Fruit fly (Drosophila melanogaster): ENCODE results near the gene CG12605.

CG12605 gene

dm6 chr3L:3965102-3965501 is 531 bp upstream of the CG12605 start:
- TF ChIP-seq CG17801 (GFP tag; optimal IDR thresholded peaks at IDR 0.05; ENCODE audit: partially characterized antibody) = no peak

DNA sequence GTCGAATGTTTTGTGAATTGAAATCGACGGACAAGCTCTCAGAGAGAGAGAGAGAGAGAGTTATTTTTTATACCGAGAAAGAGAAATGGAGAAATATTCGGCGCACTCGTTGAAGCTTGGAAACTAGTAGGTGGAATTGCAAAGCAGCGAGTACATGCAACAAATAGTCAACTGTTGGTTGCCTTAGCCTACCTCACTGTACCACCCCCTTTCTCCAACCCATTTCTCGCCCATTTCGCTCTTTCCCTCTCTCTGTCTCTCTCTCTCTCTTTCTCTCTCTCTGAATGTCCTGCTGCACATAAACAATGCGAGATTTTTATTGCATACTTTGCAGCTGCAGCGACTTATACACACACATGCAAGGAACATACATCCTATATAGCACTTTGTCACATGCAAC is 592 bp downstream of the CG12605 start:
- TF ChIP-seq CG17801 (GFP tag; optimal IDR thresholded peaks at IDR 0.05; ENCODE audit: partially characterized antibody) = no peak

DNA sequence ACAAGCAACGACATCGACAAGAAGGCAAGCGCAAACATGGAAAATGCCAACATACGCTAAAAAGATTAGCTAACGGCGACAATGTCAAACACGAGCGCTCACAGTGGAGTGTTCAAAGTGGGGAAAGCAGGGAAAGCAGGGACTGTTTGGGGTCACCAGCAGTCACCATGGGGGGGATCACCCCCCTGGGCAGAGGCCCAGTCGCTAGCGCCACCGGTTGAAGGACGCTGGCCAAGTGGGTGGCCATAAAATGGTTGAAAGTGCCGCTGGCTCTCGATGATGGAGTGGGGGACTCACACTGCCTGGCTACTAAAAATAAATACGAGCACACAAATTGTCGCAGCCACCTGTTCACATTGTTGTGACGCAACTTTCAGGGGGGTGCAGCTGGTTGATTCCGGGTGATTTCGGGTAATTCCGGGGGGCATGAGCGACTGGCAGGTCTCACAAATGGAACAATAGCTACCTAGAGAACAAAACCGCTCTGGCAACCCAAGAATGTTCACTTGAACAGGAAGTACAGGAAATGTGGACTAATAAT is 3.6 kb downstream of the CG12605 start:
- no peak for TF ChIP-seq CG17801 (GFP tag; optimal IDR thresholded peaks at IDR 0.05; ENCODE audit: partially characterized antibody)

DNA sequence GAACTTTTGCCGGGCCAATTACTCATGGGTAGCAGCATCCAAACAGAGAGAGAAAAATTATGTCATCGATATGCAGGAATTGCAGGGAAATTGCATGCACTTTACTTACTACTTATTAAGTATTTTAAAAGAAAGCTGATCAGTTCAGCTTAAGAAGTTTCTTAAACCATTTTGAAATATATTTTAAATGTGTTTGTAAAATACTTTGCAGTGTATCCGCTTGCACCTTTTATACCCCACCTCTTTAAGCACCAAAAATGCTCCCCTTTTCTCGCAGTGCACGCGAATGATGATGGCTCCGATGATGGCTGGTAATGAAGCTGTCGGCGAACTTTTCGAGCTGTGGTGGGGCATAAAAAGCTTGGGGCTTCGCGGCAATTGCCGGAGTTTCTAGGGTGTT is 12.1 kb downstream of the CG12605 start, which contains the start of gene CG14984:
TSS of gene CG14984 (minus strand) at position 83 of the 400 bp plus-strand sequence.
- no peak for TF ChIP-seq CG17801 (GFP tag; optimal IDR thresholded peaks at IDR 0.05; ENCODE audit: partially characterized antibody)

- TF ChIP-seq CG17801 (GFP tag; optimal IDR thresholded peaks at IDR 0.05; ENCODE audit: partially characterized antibody) = no peak
These were observed 12.7 kb downstream of the CG12605 start for dm6 chr3L:3951875-3952274.

dm6 chr3L:3949205-3949604 is 15.4 kb downstream of the CG12605 start, which contains the start of gene CG14983:
Gene CG14983 (minus strand): TSS chr3L:3949305.
- no peak for TF ChIP-seq CG17801 (GFP tag; optimal IDR thresholded peaks at IDR 0.05; ENCODE audit: partially characterized antibody)

DNA sequence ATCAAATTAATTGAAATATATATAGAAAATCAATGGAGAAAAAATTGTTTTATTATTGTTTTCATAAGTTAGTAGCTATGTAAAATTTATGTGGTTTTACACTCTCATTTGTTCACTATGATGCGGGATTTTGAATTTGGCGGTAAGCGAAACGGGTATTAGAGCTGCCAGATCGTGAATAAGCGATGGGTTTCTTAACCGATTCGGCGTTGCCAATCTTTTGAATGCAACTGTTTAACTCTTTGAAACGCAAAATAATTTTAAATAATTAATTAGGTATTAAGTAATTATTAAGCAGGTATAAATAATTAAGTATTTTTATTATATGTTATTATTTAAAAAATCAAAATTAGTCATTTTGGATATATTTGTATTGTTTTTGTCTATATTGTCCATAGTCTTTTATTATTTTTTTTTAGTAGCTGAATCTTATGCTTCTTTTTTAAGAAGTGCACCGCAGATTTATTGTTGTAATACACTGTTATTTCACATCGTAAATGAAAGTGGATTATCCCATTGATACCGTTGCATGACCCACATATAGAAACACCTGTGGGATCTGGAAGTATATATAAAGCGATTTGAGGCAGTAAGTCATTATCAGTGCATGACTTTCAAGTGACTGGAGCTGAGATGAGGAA is 17.1 kb downstream of the CG12605 start, which contains the start of gene CG10853:
TSS of gene CG10853 (plus strand) at position 591 of the 641 bp plus-strand sequence.
- no peak for TF ChIP-seq CG17801 (GFP tag; optimal IDR thresholded peaks at IDR 0.05; ENCODE audit: partially characterized antibody)

dm6 chr3L:3942241-3943028 is 22.1 kb downstream of the CG12605 start, which contains the start of the genes CG10863 and CG14982:
Gene CG10863 (minus strand): TSS chr3L:3942465.
Gene CG14982 (plus strand): TSS chr3L:3942710.
- peak; percentile 56 for TF ChIP-seq CG17801 (GFP tag; optimal IDR thresholded peaks at IDR 0.05; ENCODE audit: partially characterized antibody)

- peak; percentile 46 for TF ChIP-seq CG17801 (GFP tag; optimal IDR thresholded peaks at IDR 0.05; ENCODE audit: partially characterized antibody)
These were observed 24.3 kb downstream of the CG12605 start, which contains the start of gene CG12766 for dm6 chr3L:3940075-3940819. Gene CG12766 (minus strand): TSS chr3L:3940125.

DNA sequence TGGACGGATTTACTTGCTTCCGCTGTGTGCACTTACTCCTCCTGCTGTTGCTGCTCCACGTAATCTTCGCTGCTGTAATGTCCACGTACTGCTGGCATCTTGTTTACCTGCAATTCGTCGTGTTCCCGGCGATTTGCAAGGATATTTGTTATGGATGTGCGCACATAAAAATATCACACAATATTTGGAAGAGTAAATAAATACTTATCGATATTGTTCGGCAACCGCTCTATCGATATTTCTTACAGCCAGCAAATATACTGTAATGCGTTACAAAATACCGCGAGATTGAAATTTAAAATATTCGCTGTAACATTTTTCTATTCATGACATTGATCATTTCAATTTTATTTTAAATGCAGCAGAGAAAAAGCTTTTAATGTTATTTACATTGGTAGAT is 26.8 kb downstream of the CG12605 start, which contains the start of gene CG10866:
TSS of gene CG10866 (minus strand) at position 187 of the 400 bp plus-strand sequence.
- TF ChIP-seq CG17801 (GFP tag; optimal IDR thresholded peaks at IDR 0.05; ENCODE audit: partially characterized antibody) = peak; percentile 7

dm6 chr3L:3935567-3936207 is 28.9 kb downstream of the CG12605 start, which contains the start of gene Eip63F-1:
Gene Eip63F-1 (minus strand): TSS chr3L:3935617.
- TF ChIP-seq CG17801 (GFP tag; optimal IDR thresholded peaks at IDR 0.05; ENCODE audit: partially characterized antibody) = no peak

DNA sequence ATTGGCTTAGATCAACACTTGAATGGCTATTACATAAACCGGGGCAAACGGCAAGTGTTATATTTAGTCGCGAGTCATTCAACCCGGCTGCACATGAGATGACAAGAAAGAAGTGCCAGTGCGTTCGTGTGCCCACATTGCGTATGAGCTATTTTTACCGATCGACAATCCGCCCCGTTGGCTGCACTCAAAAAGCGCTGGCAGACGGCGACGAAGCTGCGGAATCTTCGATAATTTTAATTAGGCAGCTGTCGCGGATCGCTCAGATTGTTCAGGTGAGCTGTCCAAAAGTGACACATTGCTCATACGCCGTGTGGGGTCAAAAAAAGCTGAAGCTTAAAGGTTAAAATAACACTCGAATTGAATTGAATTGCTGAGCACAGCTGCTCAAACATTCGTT is 30.5 kb downstream of the CG12605 start:
- TF ChIP-seq CG17801 (GFP tag; optimal IDR thresholded peaks at IDR 0.05; ENCODE audit: partially characterized antibody) = no peak

dm6 chr3L:3933599-3933998 is 31.0 kb downstream of the CG12605 start:
- TF ChIP-seq CG17801 (GFP tag; optimal IDR thresholded peaks at IDR 0.05; ENCODE audit: partially characterized antibody) = no peak

dm6 chr3L:3932742-3933289 is 31.8 kb downstream of the CG12605 start:
- TF ChIP-seq CG17801 (GFP tag; optimal IDR thresholded peaks at IDR 0.05; ENCODE audit: partially characterized antibody) = no peak

Data from ovary, adult (tissue).